Worm (Caenorhabditis elegans) whole organism, midembryonic: ENCODE results near the gene rei-2.

Experiments
- T22C8.4 ChIP-seq: fragments of 200-800 bp; sonication (Bioruptor generic); IDR thresholded peaks from 2 replicates; pipeline ENCODE4 v1.3.6; 2022; ENCODE audit warnings: missing genetic modification characterization, missing compliant biosample characterization
- cog-1 ChIP-seq: sonication (generic microtip); optimal IDR thresholded peaks from 2 replicates; lab custom pipeline; 2016; ENCODE audit warnings: missing genetic modification characterization, missing compliant biosample characterization
- flt-1 ChIP-seq: fragments of 200-800 bp; sonication (Bioruptor generic); IDR thresholded peaks from 2 replicates; pipeline ENCODE4 v1.3.6; 2022; ENCODE audit warnings: missing genetic modification characterization, missing compliant biosample characterization
- med-1 ChIP-seq: sonication (generic microtip); optimal IDR thresholded peaks from 2 replicates; lab custom pipeline; 2017; ENCODE audit warnings: missing genetic modification characterization, mild to moderate bottlenecking, missing compliant biosample characterization, antibody characterized with exemption, missing genetic modification reagents; ENCODE audit not compliant: insufficient read depth
- ref-1 ChIP-seq: fragments of 200-800 bp; sonication (Bioruptor generic); conservative IDR thresholded peaks from 2 replicates; pipeline ENCODE4 v1.3.6; 2022; ENCODE audit warnings: missing genetic modification reagents, missing genetic modification characterization, missing compliant biosample characterization
- tab-1 ChIP-seq: fragments of 200-800 bp; sonication (Bioruptor generic); IDR thresholded peaks from 2 replicates; pipeline ENCODE4 v1.3.6; 2022; ENCODE audit warnings: missing genetic modification characterization, missing compliant biosample characterization

- no peak for TF ChIP-seq med-1 (GFP tag; lab: Kevin White, UChicago)
- TF ChIP-seq tab-1 (GFP tag; lab: Robert Waterston, UW), result no peak
- TF ChIP-seq cog-1 (tag; lab: Kevin White, UChicago), result peak; percentile 54
- peak; percentile 76 for TF ChIP-seq T22C8.4
- peak; percentile 67; the same call in 1 of the 2 replicates for TF ChIP-seq flt-1 (GFP tag; lab: Robert Waterston, UW)
- TF ChIP-seq ref-1 (GFP tag; lab: Robert Waterston, UW), result no peak
Observed at ce11 chrX:1103702-1104262, 15.8 kb upstream of the rei-2 start, which contains the start of gene ife-4.
